Fruit fly (Drosophila melanogaster): ENCODE results near the gene Atac3.

The Atac3 gene

dm6 chr3L:329153-329698, 1.4 kb upstream of the Atac3 start (continued):
- no peak for TF ChIP-seq nau (GFP tag; optimal IDR thresholded peaks at IDR 0.05)
- TF ChIP-seq pzg (GFP tag; optimal IDR thresholded peaks at IDR 0.05): peak; percentile 39
- TF ChIP-seq tio (GFP tag; optimal IDR thresholded peaks at IDR 0.05): no peak
- TF ChIP-seq MBD-R2 (GFP tag; IDR thresholded peaks at IDR 0.05): no peak
- TF ChIP-seq E2f2 (GFP tag; IDR thresholded peaks at IDR 0.05): peak; percentile 59
- no peak for TF ChIP-seq kah (GFP tag; optimal IDR thresholded peaks at IDR 0.05)
- TF ChIP-seq salm (tag; optimal IDR thresholded peaks at IDR 0.05): peak; percentile 18
- TF ChIP-seq Mrtf (GFP tag; IDR thresholded peaks at IDR 0.05): no peak
- TF ChIP-seq CG10543 (GFP tag; optimal IDR thresholded peaks at IDR 0.05): peak; percentile 9
- peak; percentile 43 for TF ChIP-seq NfI (GFP tag; optimal IDR thresholded peaks at IDR 0.05)
- no peak for TF ChIP-seq Bteb2 (GFP tag; optimal IDR thresholded peaks at IDR 0.05)
- peak; percentile 63 for TF ChIP-seq caup (GFP tag; optimal IDR thresholded peaks at IDR 0.05; ENCODE audit: severe bottlenecking)
- peak; percentile 63 for TF ChIP-seq Scr (GFP tag; IDR thresholded peaks at IDR 0.05; ENCODE audit: partially characterized antibody)
- peak; percentile 24 for TF ChIP-seq B-H2 (GFP tag; optimal IDR thresholded peaks at IDR 0.05)
- TF ChIP-seq Ets97D (GFP tag; optimal IDR thresholded peaks at IDR 0.05): peak; percentile 93
- TF ChIP-seq vvl (GFP tag; IDR thresholded peaks at IDR 0.05): 0 out of 2 replicates have a peak, but pooled peaks have one; percentile 19
- no peak for TF ChIP-seq esg (GFP tag; conservative IDR thresholded peaks at IDR 0.05)
- no peak for TF ChIP-seq ase (GFP tag; IDR thresholded peaks at IDR 0.05)
- TF ChIP-seq CG13287 (GFP tag; IDR thresholded peaks at IDR 0.05; ENCODE audit: partially characterized antibody): peak; percentile 73
- no peak for TF ChIP-seq Dek (tag; optimal IDR thresholded peaks at IDR 0.05)
- no peak for TF ChIP-seq CG10462 (GFP tag; optimal IDR thresholded peaks at IDR 0.05)
- no peak for TF ChIP-seq CG10321 (GFP tag; IDR thresholded peaks at IDR 0.05)
- TF ChIP-seq gfzf (GFP tag; optimal IDR thresholded peaks at IDR 0.05): peak; percentile 64
- no peak for TF ChIP-seq ap (GFP tag; IDR thresholded peaks at IDR 0.05)
- no peak for TF ChIP-seq Tbp (GFP tag; optimal IDR thresholded peaks at IDR 0.05)
- TF ChIP-seq CG6791 (GFP tag; IDR thresholded peaks at IDR 0.05; ENCODE audit: partially characterized antibody): peak; percentile 35; the same call in 1 of the 3 replicates
- TF ChIP-seq toy (GFP tag; IDR thresholded peaks at IDR 0.05): no peak
- no peak for TF ChIP-seq CG2678 (tag; optimal IDR thresholded peaks at IDR 0.05)
- TF ChIP-seq Side (GFP tag; optimal IDR thresholded peaks at IDR 0.05): peak; percentile 16
- TF ChIP-seq CoRest (tag; optimal IDR thresholded peaks at IDR 0.05): peak; percentile 3
- TF ChIP-seq CG12104 (GFP tag; optimal IDR thresholded peaks at IDR 0.05): peak; percentile 3
- TF ChIP-seq CG11696 (GFP tag; IDR thresholded peaks at IDR 0.05): no peak
- TF ChIP-seq CG9797 (GFP tag; optimal IDR thresholded peaks at IDR 0.05): peak; percentile 18
- TF ChIP-seq CG16813 (GFP tag; IDR thresholded peaks at IDR 0.05; ENCODE audit: partially characterized antibody): peak; percentile 33; the same call in 1 of the 3 replicates
- TF ChIP-seq Fer3 (tag; optimal IDR thresholded peaks at IDR 0.05): peak; percentile 26
- peak; percentile 21 for TF ChIP-seq CG4424 (GFP tag; optimal IDR thresholded peaks at IDR 0.05)
- no peak for TF ChIP-seq Drgx (GFP tag; IDR thresholded peaks at IDR 0.05)
- TF ChIP-seq CG7271 (tag; optimal IDR thresholded peaks at IDR 0.05): no peak
- peak; percentile 42; the same call in 1 of the 2 replicates for TF ChIP-seq Bgb (GFP tag; IDR thresholded peaks at IDR 0.05; ENCODE audit: partially characterized antibody)
- TF ChIP-seq shn (GFP tag; optimal IDR thresholded peaks at IDR 0.05): no peak
- peak; percentile 21; the same call in 1 of the 2 replicates for TF ChIP-seq amos (GFP tag; IDR thresholded peaks at IDR 0.05; ENCODE audit: partially characterized antibody)
- TF ChIP-seq CG12155 (GFP tag; optimal IDR thresholded peaks at IDR 0.05): no peak
- peak; percentile 17; the same call in 1 of the 2 replicates for TF ChIP-seq tna (GFP tag; IDR thresholded peaks at IDR 0.05; ENCODE audit: partially characterized antibody)
- peak; percentile 67 for TF ChIP-seq unc-4 (GFP tag; IDR thresholded peaks at IDR 0.05; ENCODE audit: partially characterized antibody)
- peak; percentile 42; the same call in 2 of the 3 replicates for TF ChIP-seq knrl (GFP tag; IDR thresholded peaks at IDR 0.05; ENCODE audit: partially characterized antibody)
- TF ChIP-seq CG18262 (tag; optimal IDR thresholded peaks at IDR 0.05): no peak
- TF ChIP-seq CG8290 (GFP tag; optimal IDR thresholded peaks at IDR 0.05): peak; percentile 16
- peak in 1 of 2 experiments; percentile 9 for TF ChIP-seq CG8290 (tag; optimal IDR thresholded peaks at IDR 0.05)
- no peak for TF ChIP-seq Hmx (GFP tag; optimal IDR thresholded peaks at IDR 0.05)
